Worm (Caenorhabditis elegans) whole organism, midembryonic: ENCODE measurements around the gene lim-4.

Source experiments
- T22C8.4 ChIP-seq: fragments of 200-800 bp; sonication (Bioruptor generic); IDR thresholded peaks from 2 replicates; pipeline ENCODE4 v1.3.6; 2022; ENCODE audit warnings: missing genetic modification characterization, missing compliant biosample characterization
- flt-1 ChIP-seq: fragments of 200-800 bp; sonication (Bioruptor generic); IDR thresholded peaks from 2 replicates; pipeline ENCODE4 v1.3.6; 2022; ENCODE audit warnings: missing genetic modification characterization, missing compliant biosample characterization
- med-1 ChIP-seq: sonication (generic microtip); optimal IDR thresholded peaks from 2 replicates; lab custom pipeline; 2017; ENCODE audit warnings: missing genetic modification characterization, mild to moderate bottlenecking, missing compliant biosample characterization, antibody characterized with exemption, missing genetic modification reagents; ENCODE audit not compliant: insufficient read depth
- ztf-23 ChIP-seq: fragments of 200-800 bp; sonication (Bioruptor generic); IDR thresholded peaks from 2 replicates; pipeline ENCODE4 v1.3.6; 2022; ENCODE audit warnings: missing genetic modification reagents, missing genetic modification characterization, missing compliant biosample characterization
- ztf-29 ChIP-seq: fragments of 200-800 bp; sonication (Bioruptor generic); IDR thresholded peaks from 2 replicates; pipeline ENCODE4 v1.3.6; 2022; ENCODE audit warnings: missing genetic modification reagents, missing genetic modification characterization, missing compliant biosample characterization

DNA sequence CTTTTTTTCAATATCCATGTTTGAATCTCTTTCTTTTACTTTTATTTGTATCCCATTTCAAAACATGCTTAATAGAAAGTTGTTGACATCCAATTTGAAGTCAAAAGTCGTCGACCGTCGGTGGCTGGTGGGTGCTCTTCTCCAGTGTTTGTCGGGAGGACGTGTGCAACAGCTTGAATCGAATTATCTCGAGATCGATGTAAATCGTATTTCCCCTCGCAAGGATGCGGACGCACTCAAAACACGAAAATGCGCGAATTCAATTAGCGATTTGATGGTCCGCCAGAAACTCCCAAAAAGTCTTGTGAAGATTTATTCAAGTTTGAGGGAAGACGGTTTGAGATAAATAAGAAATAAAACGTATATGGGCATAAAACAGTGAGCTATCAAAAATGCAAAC is 2.4 kb upstream of the lim-4 start:
- TF ChIP-seq med-1 (GFP tag; lab: Kevin White, UChicago) (no peak), flt-1 (GFP tag; lab: Robert Waterston, UW) (no peak), ztf-29 (GFP tag; lab: Robert Waterston, UW) (no peak), ztf-23 (GFP tag; lab: Robert Waterston, UW) (no peak), T22C8.4 (no peak)
